Fruit fly (Drosophila melanogaster): Measurements from ENCODE around the gene Rbsn-5.
A peak's percentile ranks its signal among the peaks of the same experiment; 100 is the strongest.

Rbsn-5 gene

dm6 chr2L:8165800-8166576, 6.4 kb downstream of the Rbsn-5 start (continued):
- TF ChIP-seq slp2 (GFP tag; optimal IDR thresholded peaks at IDR 0.05) (no peak), Kr (GFP tag; optimal IDR thresholded peaks at IDR 0.05) (peak; percentile 47), Sin3A (optimal IDR thresholded peaks at IDR 0.05) (no peak), D (optimal IDR thresholded peaks at IDR 0.05) (no peak), D (GFP tag; optimal IDR thresholded peaks at IDR 0.05) (peak; percentile 19), CG11560 (tag; IDR thresholded peaks at IDR 0.05) (no peak), PHDP (tag; optimal IDR thresholded peaks at IDR 0.05) (peak; percentile 16), CG10462 (GFP tag; optimal IDR thresholded peaks at IDR 0.05) (no peak), Poxn (GFP tag; IDR thresholded peaks at IDR 0.05) (no peak), CG8388 (GFP tag; optimal IDR thresholded peaks at IDR 0.05) (no peak), CG8290 (GFP tag; optimal IDR thresholded peaks at IDR 0.05) (no peak), CG8290 (tag; optimal IDR thresholded peaks at IDR 0.05) (peak in 1 of 2 experiments; percentile 27), emc (GFP tag; optimal IDR thresholded peaks at IDR 0.05) (no peak), CG1603 (tag; optimal IDR thresholded peaks at IDR 0.05) (peak; percentile 19), CG6254 (GFP tag; optimal IDR thresholded peaks at IDR 0.05) (no peak), Hand (GFP tag; optimal IDR thresholded peaks at IDR 0.05) (no peak), CG2678 (tag; optimal IDR thresholded peaks at IDR 0.05) (peak; percentile 36), Rfx (GFP tag; IDR thresholded peaks at IDR 0.05) (no peak), CG10209 (GFP tag; optimal IDR thresholded peaks at IDR 0.05) (peak; percentile 0), CG2712 (tag; optimal IDR thresholded peaks at IDR 0.05) (peak; percentile 16), CG11723 (GFP tag; optimal IDR thresholded peaks at IDR 0.05) (no peak), gce (GFP tag; IDR thresholded peaks at IDR 0.05) (no peak), CG14710 (tag; optimal IDR thresholded peaks at IDR 0.05) (peak; percentile 26), CG2116 (GFP tag; optimal IDR thresholded peaks at IDR 0.05) (no peak), CG6765 (GFP tag; optimal IDR thresholded peaks at IDR 0.05) (no peak), CG30403 (GFP tag; optimal IDR thresholded peaks at IDR 0.05) (no peak), pita (GFP tag; optimal IDR thresholded peaks at IDR 0.05) (no peak), CG4328 (GFP tag; optimal IDR thresholded peaks at IDR 0.05) (no peak), zfh1 (GFP tag; IDR thresholded peaks at IDR 0.05) (no peak), CG15073 (GFP tag; optimal IDR thresholded peaks at IDR 0.05) (no peak), Mes4 (GFP tag; optimal IDR thresholded peaks at IDR 0.05) (no peak), CG2202 (tag; optimal IDR thresholded peaks at IDR 0.05) (peak; percentile 12), lab (GFP tag; optimal IDR thresholded peaks at IDR 0.05) (no peak), croc (GFP tag; conservative IDR thresholded peaks at IDR 0.05) (no peak), Hr78 (GFP tag; optimal IDR thresholded peaks at IDR 0.05) (no peak), hth (optimal IDR thresholded peaks at IDR 0.05) (no peak), CG1529 (GFP tag; optimal IDR thresholded peaks at IDR 0.05) (no peak), NfI (GFP tag; optimal IDR thresholded peaks at IDR 0.05) (no peak), shn (GFP tag; optimal IDR thresholded peaks at IDR 0.05) (no peak), wek (GFP tag; optimal IDR thresholded peaks at IDR 0.05) (no peak), gt (GFP tag; IDR thresholded peaks at IDR 0.05) (no peak), dm (GFP tag; optimal IDR thresholded peaks at IDR 0.05) (no peak), CG8924 (tag; optimal IDR thresholded peaks at IDR 0.05) (peak; percentile 55), sc (optimal IDR thresholded peaks at IDR 0.05) (no peak), sc (GFP tag; optimal IDR thresholded peaks at IDR 0.05) (no peak), lola (GFP tag; optimal IDR thresholded peaks at IDR 0.05) (peak in 1 of 3 experiments; percentile 22), CG8281 (tag; optimal IDR thresholded peaks at IDR 0.05) (no peak), Chrac-16 (GFP tag; optimal IDR thresholded peaks at IDR 0.05) (no peak), CG17359 (tag; optimal IDR thresholded peaks at IDR 0.05) (no peak), CG33557 (GFP tag; optimal IDR thresholded peaks at IDR 0.05) (peak; percentile 57), fd102C (GFP tag; optimal IDR thresholded peaks at IDR 0.05) (peak; percentile 84)

Data from whole organism, embryonic.